Worm (Caenorhabditis elegans): ENCODE data around the gene set-20.

Gene set-20

ce11 chrX:5686065-5686464 lies at the start of gene set-20:
Gene set-20 (minus strand): TSS chrX:5686158.
- no peak for TF ChIP-seq unc-62 (GFP tag; optimal IDR thresholded peaks at IDR 0.05)

- TF ChIP-seq unc-62 (GFP tag; optimal IDR thresholded peaks at IDR 0.05): no peak
Measured at ce11 chrX:5733728-5734252, 47.8 kb upstream of the set-20 start, which contains the start of gene rgs-6. Gene rgs-6 (minus strand): TSS chrX:5733778.

ce11 chrX:5728956-5729467 lies 43.1 kb upstream of the set-20 start:
- TF ChIP-seq unc-62 (GFP tag; optimal IDR thresholded peaks at IDR 0.05): no peak

- no peak for TF ChIP-seq unc-62 (GFP tag; optimal IDR thresholded peaks at IDR 0.05)
Measured at ce11 chrX:5726160-5726559, 40.2 kb upstream of the set-20 start.

ce11 chrX:5724544-5724943 lies 38.6 kb upstream of the set-20 start:
- TF ChIP-seq unc-62 (GFP tag; optimal IDR thresholded peaks at IDR 0.05): no peak

- no peak for TF ChIP-seq unc-62 (GFP tag; optimal IDR thresholded peaks at IDR 0.05)
Measured at ce11 chrX:5723758-5724157, 37.8 kb upstream of the set-20 start.

ce11 chrX:5720929-5721328 lies 35.0 kb upstream of the set-20 start:
- TF ChIP-seq unc-62 (GFP tag; optimal IDR thresholded peaks at IDR 0.05): no peak

- TF ChIP-seq unc-62 (GFP tag; optimal IDR thresholded peaks at IDR 0.05): no peak
Measured at ce11 chrX:5720124-5720523, 34.2 kb upstream of the set-20 start, which contains the start of gene C41G11.1. Gene C41G11.1 (minus strand): TSS chrX:5720224.

ce11 chrX:5715831-5716364 lies 29.9 kb upstream of the set-20 start:
- no peak for TF ChIP-seq unc-62 (GFP tag; optimal IDR thresholded peaks at IDR 0.05)

ce11 chrX:5715369-5715768 lies 29.4 kb upstream of the set-20 start:
- no peak for TF ChIP-seq unc-62 (GFP tag; optimal IDR thresholded peaks at IDR 0.05)

ce11 chrX:5714077-5714675 lies 28.2 kb upstream of the set-20 start, which contains the start of gene cyp-43A1:
Gene cyp-43A1 (plus strand): TSS chrX:5714522.
- TF ChIP-seq unc-62 (GFP tag; optimal IDR thresholded peaks at IDR 0.05): no peak

ce11 chrX:5713479-5713878 lies 27.5 kb upstream of the set-20 start:
- TF ChIP-seq unc-62 (GFP tag; optimal IDR thresholded peaks at IDR 0.05): no peak

ce11 chrX:5710637-5711036 lies 24.7 kb upstream of the set-20 start, which contains the start of gene cat-1:
Gene cat-1 (minus strand): TSS chrX:5710737.
- no peak for TF ChIP-seq unc-62 (GFP tag; optimal IDR thresholded peaks at IDR 0.05)

- no peak for TF ChIP-seq unc-62 (GFP tag; optimal IDR thresholded peaks at IDR 0.05)
Measured at ce11 chrX:5709205-5709604, 23.2 kb upstream of the set-20 start.

ce11 chrX:5707809-5708208 lies 21.9 kb upstream of the set-20 start:
- no peak for TF ChIP-seq unc-62 (GFP tag; optimal IDR thresholded peaks at IDR 0.05)

ce11 chrX:5699555-5699954 lies 13.6 kb upstream of the set-20 start:
- no peak for TF ChIP-seq unc-62 (GFP tag; optimal IDR thresholded peaks at IDR 0.05)

- TF ChIP-seq unc-62 (GFP tag; optimal IDR thresholded peaks at IDR 0.05): no peak
Measured at ce11 chrX:5698419-5698818, 12.5 kb upstream of the set-20 start.
